Fruit fly (Drosophila melanogaster) whole organism, embryonic: ENCODE data around the gene CG14036.

Experiments
- Aef1 ChIP-seq: fragments of 200-800 bp; sonication (Bioruptor generic); IDR thresholded peaks from 3 replicates; pipeline ENCODE4 v1.3.6; 2022; ENCODE audit warnings: missing biosample characterization, missing genetic modification characterization
- Atf6 ChIP-seq: fragments of 200-800 bp; sonication (Bioruptor generic); IDR thresholded peaks from 2 replicates; pipeline ENCODE4 v1.3.6; 2022; ENCODE audit warnings: missing biosample characterization, missing genetic modification characterization
- Awh ChIP-seq: fragments of 200-800 bp; sonication (Bioruptor generic); IDR thresholded peaks from 2 replicates; pipeline ENCODE4, ENCODE4 v1.3.6; 2022; ENCODE audit warnings: missing biosample characterization, missing genetic modification characterization
- B-H1 ChIP-seq: fragments of 200-800 bp; sonication (Bioruptor generic); IDR thresholded peaks from 3 replicates; pipeline ENCODE4 v1.3.6; 2022; ENCODE audit warnings: missing biosample characterization, missing genetic modification characterization
- Bteb2 ChIP-seq: fragments of 200-800 bp; sonication (Bioruptor generic); optimal IDR thresholded peaks from 2 replicates; lab custom pipeline; 2016; ENCODE audit warnings: missing biosample characterization, missing genetic modification characterization
- CG10147 ChIP-seq: fragments of 200-800 bp; sonication (Bioruptor generic); optimal IDR thresholded peaks from 2 replicates; lab custom pipeline; 2019; ENCODE audit warnings: missing biosample characterization, mild to moderate bottlenecking, missing genetic modification characterization, moderate library complexity
- CG10209 ChIP-seq: fragments of 200-800 bp; sonication (Bioruptor generic); optimal IDR thresholded peaks from 3 replicates; lab custom pipeline; 2017; ENCODE audit warnings: missing biosample characterization, mild to moderate bottlenecking, missing genetic modification characterization, missing genetic modification reagents
- CG10462 ChIP-seq: fragments of 200-800 bp; sonication (Bioruptor generic); optimal IDR thresholded peaks from 2 replicates; lab custom pipeline; 2016; ENCODE audit warnings: missing biosample characterization, missing genetic modification characterization
- CG13424 ChIP-seq: fragments of 200-800 bp; sonication (Bioruptor generic); optimal IDR thresholded peaks from 2 replicates; lab custom pipeline; 2019; ENCODE audit warnings: missing biosample characterization, mild to moderate bottlenecking, missing genetic modification characterization, moderate library complexity
- CG15269 ChIP-seq: fragments of 200-800 bp; sonication (Bioruptor generic); optimal IDR thresholded peaks from 2 replicates; lab custom pipeline; 2018; ENCODE audit warnings: missing biosample characterization, mild to moderate bottlenecking, missing genetic modification characterization, moderate library complexity
- CG1602 ChIP-seq: fragments of 200-800 bp; sonication (Bioruptor generic); optimal IDR thresholded peaks from 3 replicates; lab custom pipeline; 2016; ENCODE audit warnings: missing biosample characterization, missing genetic modification characterization
- CG16779 ChIP-seq: fragments of 200-800 bp; sonication (Bioruptor generic); IDR thresholded peaks from 2 replicates; pipeline ENCODE4 v1.3.6; 2022; ENCODE audit warnings: missing biosample characterization, missing genetic modification characterization
- CG17568 ChIP-seq: fragments of 200-800 bp; sonication (Bioruptor generic); optimal IDR thresholded peaks from 2 replicates; lab custom pipeline; 2018; ENCODE audit warnings: missing biosample characterization, mild to moderate bottlenecking, missing genetic modification characterization, moderate library complexity
- CG1832 ChIP-seq: fragments of 200-800 bp; sonication (Bioruptor generic); optimal IDR thresholded peaks from 2 replicates; lab custom pipeline; 2017; ENCODE audit warnings: missing biosample characterization, mild to moderate bottlenecking, missing genetic modification characterization, inconsistent platforms
- CG2116 ChIP-seq: fragments of 200-800 bp; sonication (Bioruptor generic); optimal IDR thresholded peaks from 3 replicates; lab custom pipeline; 2018; ENCODE audit warnings: missing biosample characterization, mild to moderate bottlenecking, missing genetic modification characterization
- CG2199 ChIP-seq: fragments of 200-800 bp; sonication (Bioruptor generic); IDR thresholded peaks from 3 replicates; pipeline ENCODE4 v1.3.6; 2022; ENCODE audit warnings: missing biosample characterization, missing genetic modification characterization
- CG31441 ChIP-seq: fragments of 200-800 bp; sonication (Bioruptor generic); IDR thresholded peaks from 2 replicates; pipeline ENCODE4 v1.3.6; 2022; ENCODE audit warnings: missing biosample characterization, missing genetic modification characterization
- CG33213 ChIP-seq: fragments of 200-800 bp; sonication (Bioruptor generic); optimal IDR thresholded peaks from 3 replicates; lab custom pipeline; 2016; ENCODE audit warnings: missing biosample characterization, missing genetic modification characterization
- CG4730 ChIP-seq: fragments of 200-800 bp; sonication (Bioruptor generic); IDR thresholded peaks from 2 replicates; pipeline ENCODE4 v1.3.6; 2022; ENCODE audit warnings: missing biosample characterization, missing genetic modification characterization
- CG7928 ChIP-seq: fragments of 200-800 bp; sonication (Bioruptor generic); optimal IDR thresholded peaks from 2 replicates; lab custom pipeline; 2017; ENCODE audit warnings: missing biosample characterization, mild to moderate bottlenecking, missing genetic modification characterization
- Chrac-16 ChIP-seq: fragments of 200-800 bp; sonication (Bioruptor generic); optimal IDR thresholded peaks from 3 replicates; lab custom pipeline; 2016; ENCODE audit warnings: missing biosample characterization, missing genetic modification characterization
- CoRest ChIP-seq: fragments of 200-800 bp; sonication (Bioruptor generic); optimal IDR thresholded peaks from 3 replicates; lab custom pipeline; 2018; ENCODE audit warnings: missing biosample characterization, mild to moderate bottlenecking, missing genetic modification characterization, moderate library complexity
- Drgx ChIP-seq: fragments of 200-800 bp; sonication (Bioruptor generic); IDR thresholded peaks from 2 replicates; pipeline ENCODE4 v1.3.6; 2022; ENCODE audit warnings: missing biosample characterization, missing genetic modification characterization
- ERR ChIP-seq: fragments of 200-800 bp; sonication (Bioruptor generic); optimal IDR thresholded peaks from 2 replicates; lab custom pipeline; 2016; ENCODE audit warnings: missing biosample characterization, missing genetic modification characterization
- Fer2 ChIP-seq: fragments of 200-800 bp; sonication (Bioruptor generic); optimal IDR thresholded peaks from 2 replicates; lab custom pipeline; 2018; ENCODE audit warnings: missing biosample characterization, mild to moderate bottlenecking, missing genetic modification characterization, moderate library complexity
- Hey ChIP-seq: fragments of 200-800 bp; sonication (Bioruptor generic); optimal IDR thresholded peaks from 3 replicates; lab custom pipeline; 2018; ENCODE audit warnings: missing biosample characterization, mild to moderate bottlenecking, missing genetic modification characterization
- Hr51 ChIP-seq, 2 experiments: fragments of 200-800 bp; sonication (Bioruptor generic); optimal IDR thresholded peaks; 2 replicates in 1 of 2; 3 replicates in 1 of 2; lab custom pipeline; 2016 to 2018; ENCODE audit warnings: missing biosample characterization in 2 of 2, missing genetic modification characterization in 2 of 2, mild to moderate bottlenecking in 1 of 2, moderate library complexity in 1 of 2
- Hr78 ChIP-seq, 2 experiments: fragments of 200-800 bp in 1 of 2; fragments of >200 bp in 1 of 2; sonication (Bioruptor generic) in 1 of 2; optimal IDR thresholded peaks; 2 replicates each; lab custom pipeline; 2017 to 2019; ENCODE audit warnings: missing biosample characterization in 2 of 2, missing genetic modification characterization in 2 of 2, mild to moderate bottlenecking in 1 of 2, moderate library complexity in 1 of 2
- Med ChIP-seq: fragments of 200-800 bp; sonication (Bioruptor generic); peaks from one replicate; lab custom pipeline; 2016; ENCODE audit warnings: missing biosample characterization, missing genetic modification characterization, mild to moderate bottlenecking, inconsistent platforms, moderate library complexity
- Meics ChIP-seq: fragments of 200-800 bp; sonication (Bioruptor generic); optimal IDR thresholded peaks from 2 replicates; lab custom pipeline; 2017; ENCODE audit warnings: missing biosample characterization, mild to moderate bottlenecking, missing genetic modification characterization
- Myb ChIP-seq: fragments of 200-800 bp; sonication (Bioruptor generic); optimal IDR thresholded peaks from 2 replicates; lab custom pipeline; 2016; ENCODE audit warnings: missing biosample characterization, missing genetic modification characterization
- Xbp1 ChIP-seq: fragments of 200-800 bp; sonication (Bioruptor generic); optimal IDR thresholded peaks from 3 replicates; lab custom pipeline; 2016; ENCODE audit warnings: missing biosample characterization, mild to moderate bottlenecking, missing genetic modification characterization
- ase ChIP-seq: fragments of 200-800 bp; sonication (Bioruptor generic); IDR thresholded peaks from 3 replicates; pipeline ENCODE4 v1.3.6; 2022; ENCODE audit warnings: missing biosample characterization, missing genetic modification characterization
- ash1 ChIP-seq: fragments of 200-800 bp; sonication (Bioruptor generic); optimal IDR thresholded peaks from 2 replicates; lab custom pipeline; 2018; ENCODE audit warnings: missing biosample characterization, mild to moderate bottlenecking, missing genetic modification characterization
- bbx ChIP-seq: fragments of 200-800 bp; sonication (Bioruptor generic); IDR thresholded peaks from 2 replicates; pipeline ENCODE4 v1.3.6; 2022; ENCODE audit warnings: missing biosample characterization, missing genetic modification characterization; ENCODE audit not compliant: partially characterized antibody
- bsh ChIP-seq, 2 experiments: fragments of 200-800 bp; sonication (Bioruptor generic); optimal IDR thresholded peaks; 2 replicates each; lab custom pipeline; 2017 to 2018; ENCODE audit warnings: mild to moderate bottlenecking in 2 of 2, missing biosample characterization in 2 of 2, missing genetic modification characterization in 2 of 2, moderate library complexity in 1 of 2
- cg ChIP-seq: fragments of 200-800 bp; sonication (Bioruptor generic); optimal IDR thresholded peaks from 3 replicates; lab custom pipeline; 2019; ENCODE audit warnings: missing biosample characterization, mild to moderate bottlenecking, missing genetic modification characterization, moderate library complexity
- ci ChIP-seq: fragments of 200-800 bp; sonication (Bioruptor generic); IDR thresholded peaks from 3 replicates; pipeline ENCODE4 v1.3.6; 2022; ENCODE audit warnings: missing biosample characterization, missing genetic modification characterization
- eyg ChIP-seq: fragments of 200-800 bp; sonication (Bioruptor generic); optimal IDR thresholded peaks from 3 replicates; lab custom pipeline; 2016; ENCODE audit warnings: missing biosample characterization, missing genetic modification characterization
- grau ChIP-seq: fragments of 200-800 bp; optimal IDR thresholded peaks from 3 replicates; lab custom pipeline; 2019; ENCODE audit warnings: missing biosample characterization, mild to moderate bottlenecking, missing genetic modification characterization, moderate library complexity
- ham ChIP-seq: fragments of 200-800 bp; sonication (Bioruptor generic); IDR thresholded peaks from 2 replicates; pipeline ENCODE4 v1.3.6; 2022; ENCODE audit warnings: missing biosample characterization, missing genetic modification characterization
- ind ChIP-seq: fragments of 200-800 bp; sonication (Bioruptor generic); optimal IDR thresholded peaks from 3 replicates; lab custom pipeline; 2016; ENCODE audit warnings: missing biosample characterization, missing genetic modification characterization
- ken ChIP-seq: fragments of 200-800 bp; sonication (Bioruptor generic); IDR thresholded peaks from 3 replicates; pipeline ENCODE4 v1.3.6; 2022; ENCODE audit warnings: missing biosample characterization, missing genetic modification characterization
- klu ChIP-seq: fragments of 200-800 bp; sonication (Bioruptor generic); IDR thresholded peaks from 2 replicates; pipeline ENCODE4 v1.3.6; 2022; ENCODE audit warnings: missing biosample characterization, missing genetic modification characterization
- knrl ChIP-seq: fragments of 200-800 bp; sonication (Bioruptor generic); IDR thresholded peaks from 3 replicates; pipeline ENCODE4 v1.3.6; 2022; ENCODE audit warnings: missing biosample characterization, missing genetic modification characterization; ENCODE audit not compliant: partially characterized antibody
- pan ChIP-seq, 4 experiments: fragments of >200 bp in 3 of 4; fragments of 200-800 bp in 1 of 4; sonication (Bioruptor generic) in 1 of 4; optimal IDR thresholded peaks in 3 of 4; IDR thresholded peaks in 1 of 4; 2 replicates each; pipeline versions ENCODE4 v1.3.6 to Lab custom; 2017 to 2022; ENCODE audit warnings: missing biosample characterization in 2 of 4, missing genetic modification characterization in 2 of 4, mixed read lengths in 1 of 4
- pzg ChIP-seq: fragments of 200-800 bp; sonication (Bioruptor generic); optimal IDR thresholded peaks from 3 replicates; lab custom pipeline; 2018; ENCODE audit warnings: missing biosample characterization, mild to moderate bottlenecking, missing genetic modification characterization, moderate library complexity
- schlank ChIP-seq: fragments of 200-800 bp; sonication (Bioruptor generic); optimal IDR thresholded peaks from 2 replicates; lab custom pipeline; 2018; ENCODE audit warnings: missing biosample characterization, mild to moderate bottlenecking, missing genetic modification characterization
- unpg ChIP-seq: fragments of 200-800 bp; sonication (Bioruptor generic); optimal IDR thresholded peaks from 3 replicates; lab custom pipeline; 2018; ENCODE audit warnings: missing biosample characterization, mild to moderate bottlenecking, missing genetic modification characterization, moderate library complexity

Gene CG14036

DNA sequence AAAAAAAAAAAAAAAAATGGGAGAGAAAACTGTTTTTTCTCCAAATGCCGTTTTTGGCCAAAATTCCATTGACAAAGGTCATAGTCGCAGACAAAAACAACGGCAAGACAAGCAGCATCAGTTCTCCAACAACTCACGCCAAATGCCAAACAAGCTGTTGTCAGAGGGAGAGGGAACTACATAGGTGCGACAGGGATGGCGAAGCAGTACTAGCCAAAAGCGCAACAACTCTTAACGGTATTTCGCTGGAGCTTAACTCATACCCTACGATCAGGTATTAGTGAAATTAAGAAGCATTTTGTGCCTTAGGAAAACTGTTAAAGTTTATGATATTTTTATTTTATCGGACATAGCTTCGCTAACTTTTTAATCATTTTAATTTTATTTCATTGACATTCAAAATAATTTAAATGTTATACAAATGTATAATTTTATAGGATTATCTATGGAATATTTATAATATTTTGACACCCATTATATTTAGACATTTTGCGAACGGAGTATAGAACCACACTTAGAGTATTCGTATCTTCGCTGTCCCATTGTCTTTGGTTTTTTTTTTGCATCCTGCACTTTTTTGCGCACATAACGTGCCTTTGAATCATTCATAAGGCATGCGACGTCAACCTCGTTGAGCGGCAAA is 25.5 kb upstream of the CG14036 start (continued):
- TF ChIP-seq pan (optimal IDR thresholded peaks at IDR 0.05; lab: Kevin White, UChicago) (no peak), pan (GFP tag; optimal IDR thresholded peaks at IDR 0.05 in 1 of 2, IDR thresholded peaks at IDR 0.05 in 1 of 2) (no peak), ci (GFP tag; lab: Robert Waterston, UW) (no peak), CG31441 (GFP tag; lab: Robert Waterston, UW) (peak; percentile 44; the same call in 1 of the 2 replicates), Myb (GFP tag; lab: Kevin White, UChicago) (no peak), Drgx (GFP tag; lab: Robert Waterston, UW) (peak; percentile 87), CG2199 (GFP tag; lab: Robert Waterston, UW) (no peak), CG10147 (peak; percentile 2), Atf6 (GFP tag; lab: Robert Waterston, UW) (no peak), CoRest (tag; lab: Kevin White, UChicago) (peak; percentile 18), ken (GFP tag; lab: Robert Waterston, UW) (no peak), klu (GFP tag; lab: Robert Waterston, UW) (no peak), ase (GFP tag; lab: Robert Waterston, UW) (no peak), CG2116 (GFP tag; lab: Kevin White, UChicago) (no peak), CG4730 (GFP tag; lab: Robert Waterston, UW) (no peak), Hey (tag; lab: Kevin White, UChicago) (no peak), CG7928 (GFP tag; lab: Kevin White, UChicago) (no peak), bbx (no peak), Meics (GFP tag; lab: Kevin White, UChicago) (peak; percentile 2), Aef1 (no peak), ind (peak; percentile 10), grau (peak; percentile 16), pzg (GFP tag; lab: Kevin White, UChicago) (no peak), CG13424 (peak; percentile 20), Bteb2 (GFP tag; lab: Kevin White, UChicago) (no peak), Fer2 (tag; lab: Kevin White, UChicago) (no peak), CG1602 (GFP tag; lab: Kevin White, UChicago) (no peak), schlank (tag; lab: Kevin White, UChicago) (no peak), CG15269 (tag; lab: Kevin White, UChicago) (peak; percentile 32), Awh (no peak), knrl (GFP tag; lab: Robert Waterston, UW) (no peak), B-H1 (GFP tag; lab: Robert Waterston, UW) (no peak), CG16779 (GFP tag; lab: Robert Waterston, UW) (no peak), CG17568 (GFP tag; lab: Kevin White, UChicago) (no peak), eyg (GFP tag; lab: Kevin White, UChicago) (no peak), unpg (GFP tag; lab: Kevin White, UChicago) (peak; percentile 2), Med (GFP tag; lab: Kevin White, UChicago) (no peak), Hr51 (GFP tag; optimal IDR thresholded peaks at IDR 0.05; lab: Kevin White, UChicago) (peak in 1 of 2 experiments; percentile 63), ash1 (GFP tag; lab: Kevin White, UChicago) (no peak), CG33213 (GFP tag; lab: Kevin White, UChicago) (no peak), Xbp1 (GFP tag; lab: Kevin White, UChicago) (no peak), ham (GFP tag; lab: Robert Waterston, UW) (no peak), CG1832 (peak; percentile 14), CG10209 (peak; percentile 4), bsh (GFP tag; optimal IDR thresholded peaks at IDR 0.05; lab: Kevin White, UChicago) (peak in 1 of 2 experiments; percentile 77), cg (no peak), ERR (GFP tag; lab: Kevin White, UChicago) (no peak), CG10462 (GFP tag; lab: Kevin White, UChicago) (no peak), Chrac-16 (GFP tag; lab: Kevin White, UChicago) (no peak), Hr78 (GFP tag; optimal IDR thresholded peaks at IDR 0.05; lab: Kevin White, UChicago) (peak in 1 of 2 experiments; percentile 2)
